Fruit fly (Drosophila melanogaster) whole organism, prepupa: ENCODE measurements around the gene iav.

Experiments used
- CG11294 ChIP-seq: fragments of 200-800 bp; sonication (Bioruptor generic); IDR thresholded peaks from 2 replicates; pipeline ENCODE4 v1.3.6; 2022; ENCODE audit warnings: missing biosample characterization, missing genetic modification characterization
- CG16779 ChIP-seq: fragments of 200-800 bp; sonication (Bioruptor generic); optimal IDR thresholded peaks from 3 replicates; lab custom pipeline; 2017; ENCODE audit warnings: missing biosample characterization, mild to moderate bottlenecking, missing genetic modification characterization
- CG4318 ChIP-seq: fragments of 200-800 bp; sonication (Bioruptor generic); optimal IDR thresholded peaks from 3 replicates; lab custom pipeline; 2017; ENCODE audit warnings: missing biosample characterization, mild to moderate bottlenecking, missing genetic modification characterization
- CG9139 ChIP-seq: fragments of 200-800 bp; sonication (Bioruptor generic); optimal IDR thresholded peaks from 3 replicates; lab custom pipeline; 2017; ENCODE audit warnings: missing biosample characterization, mild to moderate bottlenecking, missing genetic modification characterization
- Hr38 ChIP-seq: sonication (Bioruptor generic); optimal IDR thresholded peaks from 2 replicates; lab custom pipeline; 2016; ENCODE audit warnings: missing biosample characterization, missing genetic modification characterization
- Hr39 ChIP-seq: fragments of 200-800 bp; sonication (Bioruptor generic); optimal IDR thresholded peaks from 2 replicates; lab custom pipeline; 2016; ENCODE audit warnings: missing biosample characterization, missing genetic modification characterization
- Sox102F ChIP-seq: fragments of 200-800 bp; sonication (Bioruptor generic); optimal IDR thresholded peaks from 2 replicates; lab custom pipeline; 2016; ENCODE audit warnings: missing biosample characterization, mild to moderate bottlenecking, missing genetic modification characterization
- Sox14 ChIP-seq: fragments of 200-800 bp; sonication (Bioruptor generic); optimal IDR thresholded peaks from 3 replicates; lab custom pipeline; 2016; ENCODE audit warnings: missing biosample characterization, missing genetic modification characterization
- eg ChIP-seq: fragments of 200-800 bp; sonication (Bioruptor generic); IDR thresholded peaks from 3 replicates; pipeline ENCODE4 v1.3.6; 2022; ENCODE audit warnings: missing biosample characterization, missing genetic modification characterization
- fkh ChIP-seq: fragments of 200-800 bp; sonication (Bioruptor generic); optimal IDR thresholded peaks from 3 replicates; lab custom pipeline; 2017; ENCODE audit warnings: missing biosample characterization, mild to moderate bottlenecking, missing genetic modification characterization, moderate library complexity
- lz ChIP-seq: fragments of 200-800 bp; sonication (Bioruptor generic); optimal IDR thresholded peaks from 3 replicates; lab custom pipeline; 2016; ENCODE audit warnings: missing biosample characterization, missing genetic modification characterization
- net ChIP-seq: fragments of 200-800 bp; sonication (Bioruptor generic); optimal IDR thresholded peaks from 3 replicates; lab custom pipeline; 2016; ENCODE audit warnings: missing biosample characterization, missing genetic modification characterization
- salr ChIP-seq, 2 experiments: fragments of 200-800 bp; sonication (Bioruptor generic); optimal IDR thresholded peaks; 3 replicates each; lab custom pipeline; 2016 to 2018; ENCODE audit warnings: missing biosample characterization in 2 of 2, missing genetic modification characterization in 2 of 2, mild to moderate bottlenecking in 1 of 2

- TF ChIP-seq Hr38 (GFP tag; lab: Kevin White, UChicago) (no peak), salr (GFP tag; optimal IDR thresholded peaks at IDR 0.05; lab: Kevin White, UChicago) (no peak), lz (no peak), fkh (GFP tag; lab: Kevin White, UChicago) (no peak), CG16779 (tag; lab: Kevin White, UChicago) (no peak), Sox102F (GFP tag; lab: Kevin White, UChicago) (no peak), CG9139 (no peak), CG11294 (no peak), Hr39 (GFP tag; lab: Kevin White, UChicago) (no peak), net (no peak), CG4318 (GFP tag; lab: Kevin White, UChicago) (no peak), eg (GFP tag; lab: Robert Waterston, UW) (no peak), Sox14 (GFP tag; lab: Kevin White, UChicago) (no peak)
These were observed 51.3 kb downstream of the iav start for dm6 chrX:6865039-6865438.
